Worm (Caenorhabditis elegans): ENCODE measurements around the gene myrf-1.

DNA sequence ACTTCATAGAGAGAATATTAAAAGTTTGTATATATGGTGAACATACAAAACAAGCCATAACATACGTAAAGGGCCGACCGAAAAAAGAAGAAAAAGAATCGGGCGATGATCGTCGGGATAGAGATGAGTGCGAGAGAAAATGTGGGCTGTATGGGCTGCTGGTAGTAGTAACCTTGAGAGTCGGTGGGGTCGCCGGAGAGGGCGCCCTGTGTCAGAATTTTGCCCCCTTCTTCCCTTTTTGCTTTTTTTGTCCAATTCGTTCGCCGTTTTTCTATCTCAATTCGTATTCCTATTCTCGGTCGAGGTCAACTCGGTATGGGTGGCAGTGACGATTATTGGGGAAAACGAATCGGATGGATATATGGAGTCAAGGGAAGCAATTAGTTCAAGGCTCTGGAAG, 3.6 kb upstream of the myrf-1 start:
- no peak for TF ChIP-seq flt-1 (GFP tag; IDR thresholded peaks at IDR 0.05)
- TF ChIP-seq scrt-1 (GFP tag; IDR thresholded peaks at IDR 0.05), result no peak
- no peak for TF ChIP-seq tbx-11 (GFP tag; IDR thresholded peaks at IDR 0.05)

Data from whole organism, early embryonic.